Fruit fly (Drosophila melanogaster) whole organism, adult: ENCODE results near the gene RluA-1.

Experiments used
- CG11617 ChIP-seq: fragments of 200-800 bp; sonication (Bioruptor generic); optimal IDR thresholded peaks from 2 replicates; lab custom pipeline; 2017; ENCODE audit warnings: mild to moderate bottlenecking, missing biosample characterization, missing genetic modification reagents, missing genetic modification characterization
- CG12768 ChIP-seq: fragments of 200-800 bp; sonication (Bioruptor generic); optimal IDR thresholded peaks from 2 replicates; lab custom pipeline; 2017; ENCODE audit warnings: missing biosample characterization, missing genetic modification characterization, mild to moderate bottlenecking, moderate library complexity, missing genetic modification reagents
- CG14711 ChIP-seq: fragments of 200-800 bp; sonication (Bioruptor generic); optimal IDR thresholded peaks from 2 replicates; lab custom pipeline; 2018; ENCODE audit warnings: missing biosample characterization, mild to moderate bottlenecking, missing genetic modification characterization, moderate library complexity
- CG1620 ChIP-seq: fragments of 200-800 bp; sonication (Bioruptor generic); optimal IDR thresholded peaks from 2 replicates; lab custom pipeline; 2016; ENCODE audit warnings: missing biosample characterization, missing genetic modification characterization
- CG33017 ChIP-seq: fragments of 200-800 bp; sonication (Bioruptor generic); optimal IDR thresholded peaks from 2 replicates; lab custom pipeline; 2018; ENCODE audit warnings: missing biosample characterization, mild to moderate bottlenecking, missing genetic modification characterization, moderate library complexity
- CG5204 ChIP-seq: fragments of 200-800 bp; sonication (Bioruptor generic); optimal IDR thresholded peaks from 2 replicates; lab custom pipeline; 2016; ENCODE audit warnings: missing biosample characterization, missing genetic modification characterization
- CG7045 ChIP-seq: fragments of 200-800 bp; sonication (Bioruptor generic); optimal IDR thresholded peaks from 2 replicates; lab custom pipeline; 2017; ENCODE audit warnings: missing biosample characterization, mild to moderate bottlenecking, missing genetic modification characterization
- CG7101 ChIP-seq: fragments of 200-800 bp; sonication (Bioruptor generic); optimal IDR thresholded peaks from 2 replicates; lab custom pipeline; 2018; ENCODE audit warnings: missing biosample characterization, mild to moderate bottlenecking, missing genetic modification characterization, moderate library complexity
- Clk ChIP-seq: fragments of 200-800 bp; sonication (Bioruptor generic); optimal IDR thresholded peaks from 2 replicates; lab custom pipeline; 2017; ENCODE audit warnings: missing biosample characterization, missing genetic modification characterization
- Crg-1 ChIP-seq: fragments of 200-800 bp; sonication (Bioruptor generic); optimal IDR thresholded peaks from 2 replicates; lab custom pipeline; 2016; ENCODE audit warnings: missing biosample characterization, missing genetic modification characterization
- Hr96 ChIP-seq: fragments of 200-800 bp; sonication (Bioruptor generic); optimal IDR thresholded peaks from 2 replicates; lab custom pipeline; 2016; ENCODE audit warnings: missing biosample characterization, missing genetic modification characterization
- Mnt ChIP-seq: fragments of 200-800 bp; sonication (Bioruptor generic); optimal IDR thresholded peaks from 2 replicates; lab custom pipeline; 2016; ENCODE audit warnings: missing biosample characterization, mild to moderate bottlenecking, missing genetic modification characterization
- bab1 ChIP-seq: fragments of 200-800 bp; sonication (Bioruptor generic); optimal IDR thresholded peaks from 3 replicates; lab custom pipeline; 2019; ENCODE audit warnings: missing biosample characterization, mild to moderate bottlenecking, missing genetic modification characterization, moderate library complexity
- cic ChIP-seq: fragments of 200-800 bp; sonication (Bioruptor generic); optimal IDR thresholded peaks from 2 replicates; lab custom pipeline; 2017; ENCODE audit warnings: missing biosample characterization, mild to moderate bottlenecking, missing genetic modification characterization, moderate library complexity
- cnc ChIP-seq, 2 experiments: fragments of >200 bp; optimal IDR thresholded peaks; 2 replicates each; lab custom pipeline; 2017
- kay ChIP-seq: fragments of 200-800 bp; sonication (Bioruptor generic); peaks from one replicate; lab custom pipeline; 2016; ENCODE audit warnings: missing biosample characterization, missing genetic modification characterization, borderline replicate concordance
- ovo ChIP-seq: fragments of 200-800 bp; sonication (Bioruptor generic); optimal IDR thresholded peaks from 2 replicates; lab custom pipeline; 2016; ENCODE audit warnings: missing biosample characterization, missing genetic modification characterization
- pad ChIP-seq: fragments of 200-800 bp; sonication (Bioruptor generic); optimal IDR thresholded peaks from 3 replicates; lab custom pipeline; 2017; ENCODE audit warnings: missing biosample characterization, missing genetic modification characterization, mild to moderate bottlenecking, moderate library complexity, missing genetic modification reagents
- tj ChIP-seq: fragments of 200-800 bp; sonication (Bioruptor generic); optimal IDR thresholded peaks from 3 replicates; lab custom pipeline; 2017; ENCODE audit warnings: missing biosample characterization, mild to moderate bottlenecking, missing genetic modification characterization, moderate library complexity
- toe ChIP-seq: fragments of 200-800 bp; sonication (Bioruptor generic); optimal IDR thresholded peaks from 2 replicates; lab custom pipeline; 2016; ENCODE audit warnings: missing biosample characterization, missing genetic modification characterization

The RluA-1 gene

DNA sequence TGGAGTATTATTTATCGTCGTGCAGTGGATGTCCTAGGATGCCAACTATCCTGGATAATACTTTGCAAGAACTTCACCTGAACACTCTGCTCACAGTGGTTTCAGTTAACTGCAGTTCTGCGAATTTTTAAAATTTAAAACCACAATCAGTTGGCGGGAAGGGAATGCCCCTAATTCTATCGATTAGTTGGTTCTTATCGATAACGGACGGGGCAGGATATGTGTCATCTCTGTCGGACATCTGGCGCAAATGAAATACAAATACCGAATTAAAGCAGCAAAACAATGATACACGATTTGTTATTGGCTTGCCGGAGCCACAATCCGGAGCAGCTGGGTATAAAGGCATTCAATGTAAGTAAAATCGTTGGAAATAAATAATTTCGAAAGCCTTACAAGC, 8.9 kb upstream of the RluA-1 start, which contains the start of gene Grip75:
Gene Grip75, plus strand, starts transcription at position 223 of the 400 bp plus-strand sequence.
- TF ChIP-seq CG5204 (GFP tag; lab: Kevin White, UChicago) = no peak
- TF ChIP-seq cnc (optimal IDR thresholded peaks at IDR 0.05; lab: Kevin White, UChicago) = no peak
- no peak for TF ChIP-seq Hr96 (GFP tag; lab: Kevin White, UChicago)
- TF ChIP-seq tj (GFP tag; lab: Kevin White, UChicago) = no peak
- TF ChIP-seq CG12768 (GFP tag; lab: Kevin White, UChicago) = no peak
- TF ChIP-seq CG1620 (GFP tag; lab: Kevin White, UChicago) = no peak
- no peak for TF ChIP-seq CG11617 (GFP tag; lab: Kevin White, UChicago)
- TF ChIP-seq ovo (GFP tag; lab: Kevin White, UChicago) = no peak
- no peak for TF ChIP-seq CG7045 (GFP tag; lab: Kevin White, UChicago)
- no peak for TF ChIP-seq Crg-1 (GFP tag; lab: Kevin White, UChicago)
- TF ChIP-seq kay (GFP tag; lab: Kevin White, UChicago) = no peak
- no peak for TF ChIP-seq bab1
- TF ChIP-seq Clk = no peak
- no peak for TF ChIP-seq pad (GFP tag; lab: Kevin White, UChicago)
- TF ChIP-seq toe (GFP tag; lab: Kevin White, UChicago) = no peak

DNA sequence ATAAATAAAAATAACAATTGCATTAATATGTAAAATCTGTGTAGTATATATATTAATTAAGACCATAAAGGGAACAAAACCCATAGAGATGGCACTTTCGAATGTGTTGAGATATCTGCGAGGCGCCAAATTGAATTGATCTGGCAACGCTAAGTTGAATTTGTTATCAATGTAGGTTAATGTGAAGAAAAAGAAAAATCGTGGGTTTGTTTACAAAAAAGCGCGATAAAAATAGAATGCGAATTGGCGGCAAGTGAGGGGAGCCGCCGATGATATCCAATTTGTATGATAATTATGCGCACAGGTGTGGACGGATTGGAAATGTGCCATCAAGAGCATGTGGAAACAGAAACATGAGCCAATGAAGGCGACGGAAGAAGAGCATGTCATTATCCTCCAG, 5.7 kb upstream of the RluA-1 start:
- TF ChIP-seq Mnt (GFP tag; lab: Kevin White, UChicago) (peak; percentile 42), Clk (no peak), Hr96 (GFP tag; lab: Kevin White, UChicago) (no peak), pad (GFP tag; lab: Kevin White, UChicago) (no peak), CG5204 (GFP tag; lab: Kevin White, UChicago) (no peak), kay (GFP tag; lab: Kevin White, UChicago) (no peak), CG7045 (GFP tag; lab: Kevin White, UChicago) (no peak)

DNA sequence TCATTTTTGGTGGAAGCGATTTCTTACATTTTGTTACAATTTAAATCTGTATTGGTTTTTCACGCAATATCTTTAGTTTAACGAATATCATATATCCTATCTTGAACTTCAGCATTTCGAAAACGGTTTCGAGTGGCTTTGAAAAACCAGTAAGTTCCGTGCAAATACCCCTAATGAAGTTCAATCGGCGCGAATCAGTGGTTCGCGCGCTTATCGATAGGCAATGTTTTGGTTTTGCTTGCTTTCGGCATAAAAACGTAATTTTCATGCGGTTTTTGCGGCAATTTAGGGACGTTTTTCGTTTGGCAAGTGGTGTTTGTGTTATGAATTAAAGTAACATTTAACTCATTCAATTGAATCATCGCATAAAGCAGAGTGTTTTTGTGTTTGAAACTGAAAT, 2.7 kb upstream of the RluA-1 start, which contains the start of gene RluA-2:
Gene RluA-2, plus strand, starts transcription at position 195 of the 400 bp plus-strand sequence.
- TF ChIP-seq CG11617 (GFP tag; lab: Kevin White, UChicago) = no peak
- TF ChIP-seq cic (GFP tag; lab: Kevin White, UChicago) = no peak
- no peak for TF ChIP-seq pad (GFP tag; lab: Kevin White, UChicago)
- no peak for TF ChIP-seq CG14711 (tag; lab: Kevin White, UChicago)
- TF ChIP-seq cnc (optimal IDR thresholded peaks at IDR 0.05; lab: Kevin White, UChicago) = no peak
- TF ChIP-seq bab1 = no peak
- no peak for TF ChIP-seq CG7101 (tag; lab: Kevin White, UChicago)
- TF ChIP-seq Hr96 (GFP tag; lab: Kevin White, UChicago) = no peak
- no peak for TF ChIP-seq Clk
- no peak for TF ChIP-seq toe (GFP tag; lab: Kevin White, UChicago)
- TF ChIP-seq tj (GFP tag; lab: Kevin White, UChicago) = no peak

DNA sequence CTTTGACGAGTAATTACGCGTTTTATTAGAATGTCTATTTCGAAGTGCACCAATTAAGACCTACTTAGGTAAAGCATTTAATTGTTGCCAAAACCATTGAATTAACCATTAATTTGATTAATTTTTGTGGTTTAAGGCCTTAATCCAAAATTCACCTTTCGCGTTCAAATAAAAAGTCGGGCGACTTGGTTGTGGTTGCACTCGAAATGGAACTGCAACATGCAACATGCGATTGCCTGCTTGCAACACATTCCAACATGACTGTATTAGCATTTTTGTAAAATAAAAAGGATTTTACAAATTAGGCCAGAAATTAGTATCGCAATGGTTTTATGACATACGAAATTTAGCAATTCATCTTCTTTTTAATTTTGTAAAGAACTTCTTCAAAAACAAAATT, 666 bp upstream of the RluA-1 start:
- TF ChIP-seq CG33017 = no peak
- no peak for TF ChIP-seq Clk
- no peak for TF ChIP-seq CG14711 (tag; lab: Kevin White, UChicago)

DNA sequence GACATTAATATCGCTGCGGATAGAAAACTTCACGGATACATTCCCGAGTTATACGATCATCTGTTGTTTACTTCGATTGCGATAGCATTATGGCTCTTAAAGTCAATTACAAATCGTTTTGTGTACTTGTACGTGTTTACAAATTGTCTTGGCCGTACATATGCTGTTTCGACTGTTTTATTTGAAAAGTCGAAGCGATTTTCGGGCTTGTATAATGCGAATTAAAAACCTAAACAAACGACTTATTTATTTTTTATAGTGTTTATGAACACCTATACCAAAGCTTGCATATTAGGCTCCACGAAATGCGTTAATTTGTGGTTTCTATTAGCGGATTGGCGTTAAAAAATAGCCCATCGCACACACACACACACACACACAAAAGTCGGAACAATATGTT, 1.9 kb downstream of the RluA-1 start:
- TF ChIP-seq CG33017 (no peak), CG5204 (GFP tag; lab: Kevin White, UChicago) (no peak), kay (GFP tag; lab: Kevin White, UChicago) (peak; percentile 67), CG7101 (tag; lab: Kevin White, UChicago) (no peak)

DNA sequence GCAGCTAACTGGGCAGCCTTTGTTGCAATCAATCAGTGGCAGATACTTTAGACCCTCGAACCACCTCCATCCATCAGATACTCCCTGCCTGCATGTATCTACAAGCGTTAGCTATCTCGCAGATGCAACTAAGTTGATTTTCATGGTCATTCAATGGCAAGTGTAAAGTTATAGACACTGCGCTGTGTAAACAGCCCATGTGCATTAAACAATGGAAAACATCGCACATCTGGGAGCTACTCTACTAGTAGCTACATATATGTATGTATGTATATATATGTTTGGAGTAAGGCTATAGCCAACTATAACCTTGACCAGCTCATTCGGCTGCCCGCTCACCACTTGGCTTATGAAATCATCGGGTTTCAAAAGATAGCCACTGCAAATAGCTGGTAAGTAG, 3.9 kb downstream of the RluA-1 start:
- TF ChIP-seq toe (GFP tag; lab: Kevin White, UChicago) (no peak), cic (GFP tag; lab: Kevin White, UChicago) (no peak), ovo (GFP tag; lab: Kevin White, UChicago) (no peak), Crg-1 (GFP tag; lab: Kevin White, UChicago) (no peak), Hr96 (GFP tag; lab: Kevin White, UChicago) (no peak), tj (GFP tag; lab: Kevin White, UChicago) (no peak)

DNA sequence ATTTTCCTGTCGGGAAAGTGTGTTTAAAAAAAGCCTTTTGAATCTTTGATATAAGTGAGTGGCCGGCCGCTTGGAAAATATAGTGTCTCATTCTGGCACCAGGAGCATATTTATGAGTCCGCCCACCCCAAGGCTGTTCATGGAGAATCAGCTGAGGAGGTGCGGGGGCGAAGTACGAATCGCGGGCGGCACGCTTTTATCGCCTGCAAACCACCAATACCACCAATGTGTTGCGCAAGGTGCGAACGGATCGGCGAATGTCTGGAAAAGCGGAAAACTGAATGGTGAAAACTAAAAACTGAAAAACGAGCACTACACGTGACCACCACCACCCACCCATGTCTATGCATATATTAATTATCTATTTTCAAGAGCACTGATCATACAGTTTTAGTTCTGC, 5.2 kb downstream of the RluA-1 start:
- TF ChIP-seq Clk (no peak), CG7101 (tag; lab: Kevin White, UChicago) (no peak), Mnt (GFP tag; lab: Kevin White, UChicago) (no peak), CG7045 (GFP tag; lab: Kevin White, UChicago) (no peak)

DNA sequence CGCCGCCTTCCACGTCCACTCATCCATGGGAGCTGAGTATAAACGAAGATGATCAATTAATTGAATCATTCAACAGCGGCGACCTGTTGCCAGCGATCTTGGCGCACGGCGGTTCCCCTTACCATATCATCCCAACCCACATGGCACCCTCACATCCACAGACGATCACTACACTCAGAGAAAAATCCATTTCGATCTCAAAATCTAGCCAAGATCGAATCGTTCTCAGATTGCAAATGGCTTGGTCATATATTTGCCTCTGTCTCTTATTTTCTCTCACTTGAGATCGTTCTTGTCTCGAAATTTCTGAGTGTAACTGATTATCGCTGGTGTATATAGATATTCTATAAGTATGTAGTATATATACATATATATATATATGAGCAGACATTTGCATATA, 5.8 kb downstream of the RluA-1 start:
- TF ChIP-seq pad (GFP tag; lab: Kevin White, UChicago) (no peak), CG11617 (GFP tag; lab: Kevin White, UChicago) (no peak), CG7045 (GFP tag; lab: Kevin White, UChicago) (peak; percentile 15), kay (GFP tag; lab: Kevin White, UChicago) (peak; percentile 11)
